Worm (Caenorhabditis elegans) whole organism, early embryonic: ENCODE measurements around the gene ztf-30.

ENCODE experiments used
- B0310.2 ChIP-seq: sonication (generic microtip); optimal IDR thresholded peaks from 2 replicates; lab custom pipeline; 2016; ENCODE audit warnings: mild to moderate bottlenecking, missing genetic modification characterization, missing compliant biosample characterization
- F13C5.2 ChIP-seq: sonication (generic microtip); optimal IDR thresholded peaks from 2 replicates; lab custom pipeline; 2017; ENCODE audit warnings: mild to moderate bottlenecking, missing genetic modification characterization, inconsistent platforms, missing compliant biosample characterization
- aly-1 ChIP-seq: sonication (generic microtip); optimal IDR thresholded peaks from 2 replicates; lab custom pipeline; 2016; ENCODE audit warnings: missing genetic modification characterization, missing compliant biosample characterization
- ama-1 ChIP-seq: fragments of 150-350 bp; optimal IDR thresholded peaks from 2 replicates; lab custom pipeline; 2014
- ceh-13 ChIP-seq: fragments of 200-800 bp; sonication (Bioruptor generic); optimal IDR thresholded peaks from 2 replicates; lab custom pipeline; 2018; ENCODE audit warnings: mild to moderate bottlenecking, missing genetic modification characterization, missing compliant biosample characterization
- ceh-36 ChIP-seq: sonication (generic microtip); optimal IDR thresholded peaks from 2 replicates; lab custom pipeline; 2016; ENCODE audit warnings: missing genetic modification characterization, inconsistent platforms, missing compliant biosample characterization
- ets-7 ChIP-seq: sonication (generic microtip); optimal IDR thresholded peaks from 2 replicates; lab custom pipeline; 2016; ENCODE audit warnings: missing genotype, missing genetic modification characterization, missing compliant biosample characterization
- flt-1 ChIP-seq: fragments of 200-800 bp; sonication (Bioruptor generic); IDR thresholded peaks from 2 replicates; pipeline ENCODE4 v1.3.6; 2022; ENCODE audit warnings: missing genetic modification characterization, missing compliant biosample characterization
- hmbx-1 ChIP-seq: sonication (generic microtip); optimal IDR thresholded peaks from 2 replicates; lab custom pipeline; 2016; ENCODE audit warnings: mild to moderate bottlenecking, missing genetic modification characterization, missing compliant biosample characterization
- hmg-4 ChIP-seq: fragments of 200-800 bp; sonication (Bioruptor generic); optimal IDR thresholded peaks from 2 replicates; lab custom pipeline; 2018; ENCODE audit warnings: mild to moderate bottlenecking, missing genetic modification characterization, missing compliant biosample characterization
- hnd-1 ChIP-seq: sonication (generic microtip); optimal IDR thresholded peaks from 2 replicates; lab custom pipeline; 2016; ENCODE audit warnings: missing genetic modification characterization, missing compliant biosample characterization
- pes-1 ChIP-seq: fragments of 200-800 bp; sonication (Bioruptor generic); IDR thresholded peaks from 2 replicates; pipeline ENCODE4 v1.3.6; 2022; ENCODE audit warnings: missing genetic modification reagents, missing genetic modification characterization, missing compliant biosample characterization
- scrt-1 ChIP-seq: fragments of 200-800 bp; sonication (Bioruptor generic); IDR thresholded peaks from 2 replicates; pipeline ENCODE4 v1.3.6; 2022; ENCODE audit warnings: missing genetic modification characterization, missing compliant biosample characterization
- sea-1 ChIP-seq: fragments of 200-800 bp; sonication (Bioruptor generic); conservative IDR thresholded peaks from 2 replicates; pipeline ENCODE4 v1.3.6; 2022; ENCODE audit warnings: missing genetic modification characterization, missing compliant biosample characterization
- tbx-11 ChIP-seq: fragments of 200-800 bp; sonication (Bioruptor generic); IDR thresholded peaks from 2 replicates; pipeline ENCODE4 v1.3.6; 2022; ENCODE audit warnings: missing genetic modification characterization, missing compliant biosample characterization
- tbx-37 ChIP-seq: fragments of 200-800 bp; sonication (Bioruptor generic); conservative IDR thresholded peaks from 2 replicates; pipeline ENCODE4 v1.3.6; 2022; ENCODE audit warnings: missing genetic modification reagents, missing genetic modification characterization, missing compliant biosample characterization
- tra-4 ChIP-seq: sonication (generic microtip); optimal IDR thresholded peaks from 2 replicates; lab custom pipeline; 2017; ENCODE audit warnings: missing genetic modification characterization, missing compliant biosample characterization

The ztf-30 gene

ce11 chrIII:8578381-8578780, 19.3 kb downstream of the ztf-30 start:
- TF ChIP-seq hnd-1 (tag; lab: Kevin White, UChicago) (no peak), tbx-11 (GFP tag; lab: Robert Waterston, UW) (no peak), hmbx-1 (tag; lab: Kevin White, UChicago) (no peak), scrt-1 (GFP tag; lab: Robert Waterston, UW) (no peak), ama-1 (no peak), flt-1 (GFP tag; lab: Robert Waterston, UW) (no peak), ceh-36 (no peak), aly-1 (tag; lab: Kevin White, UChicago) (no peak), F13C5.2 (no peak), sea-1 (GFP tag; lab: Robert Waterston, UW) (no peak), B0310.2 (tag; lab: Kevin White, UChicago) (no peak), ceh-13 (GFP tag; lab: Kevin White, UChicago) (no peak), ets-7 (tag; lab: Kevin White, UChicago) (no peak), pes-1 (GFP tag; lab: Robert Waterston, UW) (no peak), tbx-37 (GFP tag; lab: Robert Waterston, UW) (no peak), tra-4 (no peak), hmg-4 (GFP tag; lab: Kevin White, UChicago) (no peak)

ce11 chrIII:8577534-8577933, 20.1 kb downstream of the ztf-30 start:
- TF ChIP-seq tbx-37 (GFP tag; lab: Robert Waterston, UW) = no peak
- TF ChIP-seq sea-1 (GFP tag; lab: Robert Waterston, UW) = no peak
- no peak for TF ChIP-seq B0310.2 (tag; lab: Kevin White, UChicago)
- no peak for TF ChIP-seq ets-7 (tag; lab: Kevin White, UChicago)
- no peak for TF ChIP-seq hmbx-1 (tag; lab: Kevin White, UChicago)
- TF ChIP-seq flt-1 (GFP tag; lab: Robert Waterston, UW) = no peak
- TF ChIP-seq hmg-4 (GFP tag; lab: Kevin White, UChicago) = no peak
- TF ChIP-seq ceh-13 (GFP tag; lab: Kevin White, UChicago) = no peak
- TF ChIP-seq ama-1 = no peak
- no peak for TF ChIP-seq pes-1 (GFP tag; lab: Robert Waterston, UW)
- TF ChIP-seq tra-4 = no peak
- no peak for TF ChIP-seq ceh-36
- TF ChIP-seq F13C5.2 = no peak
- TF ChIP-seq scrt-1 (GFP tag; lab: Robert Waterston, UW) = no peak
- no peak for TF ChIP-seq tbx-11 (GFP tag; lab: Robert Waterston, UW)
- TF ChIP-seq hnd-1 (tag; lab: Kevin White, UChicago) = no peak
- TF ChIP-seq aly-1 (tag; lab: Kevin White, UChicago) = no peak

DNA sequence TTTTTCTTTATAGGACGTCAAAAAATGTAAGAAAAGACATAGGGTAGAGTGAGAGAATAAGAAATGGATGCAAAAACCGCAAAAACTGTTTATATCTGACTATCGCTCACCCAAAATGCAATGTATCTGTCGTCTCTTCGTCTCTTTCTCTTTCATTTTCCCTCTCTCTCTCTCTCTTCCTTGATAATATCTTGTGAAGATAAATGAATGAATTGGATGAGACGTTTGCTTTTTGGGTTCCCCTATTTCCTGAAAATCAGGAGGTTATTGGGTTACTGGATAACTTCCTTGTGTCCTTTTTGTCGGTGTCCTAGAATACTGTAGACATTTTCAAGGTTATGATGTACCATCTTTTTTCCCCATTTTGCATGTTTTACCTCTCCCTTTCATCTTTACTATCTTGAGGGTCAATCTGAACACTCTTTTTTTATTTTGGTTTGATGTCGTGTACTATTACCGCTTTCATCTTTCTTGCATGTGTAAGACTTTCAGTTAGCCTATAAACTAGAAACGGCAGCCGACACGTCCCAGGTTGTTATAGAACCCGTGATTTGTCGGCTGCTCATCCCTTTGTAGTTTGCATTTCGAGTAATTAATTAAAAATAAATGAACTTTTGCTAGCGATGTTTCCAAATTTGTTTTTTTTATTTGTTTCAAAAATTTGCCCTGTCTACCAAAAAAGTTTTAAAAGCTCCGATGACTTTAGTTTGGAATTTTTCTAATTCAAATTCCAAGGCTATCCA, 22.1 kb downstream of the ztf-30 start:
- TF ChIP-seq flt-1 (GFP tag; lab: Robert Waterston, UW) (no peak), hmg-4 (GFP tag; lab: Kevin White, UChicago) (no peak), aly-1 (tag; lab: Kevin White, UChicago) (no peak), scrt-1 (GFP tag; lab: Robert Waterston, UW) (no peak), F13C5.2 (no peak), hnd-1 (tag; lab: Kevin White, UChicago) (no peak), hmbx-1 (tag; lab: Kevin White, UChicago) (no peak), tbx-37 (GFP tag; lab: Robert Waterston, UW) (no peak), ama-1 (no peak), ceh-13 (GFP tag; lab: Kevin White, UChicago) (no peak), ceh-36 (no peak), tra-4 (no peak), pes-1 (GFP tag; lab: Robert Waterston, UW) (no peak), sea-1 (GFP tag; lab: Robert Waterston, UW) (no peak), tbx-11 (GFP tag; lab: Robert Waterston, UW) (no peak), B0310.2 (tag; lab: Kevin White, UChicago) (no peak)

DNA sequence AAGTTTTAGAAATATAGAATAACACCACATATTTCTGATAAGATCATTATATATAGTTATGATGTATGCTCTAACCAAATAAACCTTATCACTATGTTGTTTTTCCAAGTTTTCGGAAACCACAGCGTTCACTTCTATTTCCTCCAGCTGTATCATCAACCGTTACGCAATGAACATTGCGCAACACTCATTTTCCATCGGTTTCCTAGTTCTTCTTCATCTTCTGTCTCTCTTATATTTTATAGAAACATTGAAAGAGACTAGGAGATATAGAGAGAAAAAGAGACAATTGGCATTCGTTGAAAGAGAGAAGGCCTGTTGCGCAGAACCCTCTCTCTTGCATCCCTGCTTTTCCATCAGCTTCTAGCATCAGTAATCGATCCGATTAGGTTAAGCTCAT, 23.4 kb downstream of the ztf-30 start:
- TF ChIP-seq pes-1 (GFP tag; lab: Robert Waterston, UW) (no peak), tbx-37 (GFP tag; lab: Robert Waterston, UW) (no peak), F13C5.2 (no peak), hnd-1 (tag; lab: Kevin White, UChicago) (no peak), ama-1 (no peak)

DNA sequence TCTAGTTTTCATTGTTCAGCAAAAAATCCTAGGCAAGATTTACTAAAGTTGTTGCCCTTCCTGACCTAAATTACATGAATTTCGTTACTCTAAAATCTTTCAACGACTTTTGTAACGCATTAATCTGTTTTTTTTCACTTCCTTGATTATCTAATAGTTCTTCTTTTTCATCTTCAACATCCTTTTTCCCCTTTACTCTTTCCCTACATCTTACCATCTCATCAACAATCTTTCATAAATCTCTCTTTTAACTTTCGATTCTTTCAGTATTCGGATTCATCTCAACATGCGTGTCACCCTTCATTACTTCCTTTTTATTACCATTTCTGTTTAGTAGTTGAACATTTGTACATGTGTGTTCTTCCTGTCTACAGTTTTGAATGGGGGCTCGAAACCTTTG, 23.8 kb downstream of the ztf-30 start:
- TF ChIP-seq B0310.2 (tag; lab: Kevin White, UChicago) (no peak), aly-1 (tag; lab: Kevin White, UChicago) (no peak), hmg-4 (GFP tag; lab: Kevin White, UChicago) (no peak), hnd-1 (tag; lab: Kevin White, UChicago) (no peak), sea-1 (GFP tag; lab: Robert Waterston, UW) (no peak), pes-1 (GFP tag; lab: Robert Waterston, UW) (no peak), tra-4 (no peak), flt-1 (GFP tag; lab: Robert Waterston, UW) (no peak)

DNA sequence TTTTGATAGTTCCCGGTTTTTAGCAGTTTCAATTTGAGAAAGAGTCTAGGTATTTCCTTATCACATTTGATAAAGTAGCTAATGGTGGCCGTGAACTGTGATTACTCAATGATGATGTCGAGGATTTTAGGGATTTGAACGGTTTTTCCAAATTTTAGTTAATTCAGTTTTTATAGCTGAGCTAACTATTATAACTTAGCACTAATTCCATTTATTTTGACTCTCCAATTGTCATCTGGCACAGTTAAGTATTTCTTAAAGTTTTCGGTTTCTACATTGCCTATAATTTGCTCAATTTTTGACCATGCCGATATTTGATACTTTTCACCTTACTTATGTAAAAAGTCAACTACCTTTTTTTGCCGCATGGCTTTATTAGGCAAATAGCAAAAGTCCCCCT, 24.4 kb downstream of the ztf-30 start:
- no peak for TF ChIP-seq tbx-37 (GFP tag; lab: Robert Waterston, UW)
- TF ChIP-seq hmg-4 (GFP tag; lab: Kevin White, UChicago) = no peak
- no peak for TF ChIP-seq hnd-1 (tag; lab: Kevin White, UChicago)
- TF ChIP-seq F13C5.2 = no peak
- TF ChIP-seq tbx-11 (GFP tag; lab: Robert Waterston, UW) = no peak
- no peak for TF ChIP-seq tra-4

DNA sequence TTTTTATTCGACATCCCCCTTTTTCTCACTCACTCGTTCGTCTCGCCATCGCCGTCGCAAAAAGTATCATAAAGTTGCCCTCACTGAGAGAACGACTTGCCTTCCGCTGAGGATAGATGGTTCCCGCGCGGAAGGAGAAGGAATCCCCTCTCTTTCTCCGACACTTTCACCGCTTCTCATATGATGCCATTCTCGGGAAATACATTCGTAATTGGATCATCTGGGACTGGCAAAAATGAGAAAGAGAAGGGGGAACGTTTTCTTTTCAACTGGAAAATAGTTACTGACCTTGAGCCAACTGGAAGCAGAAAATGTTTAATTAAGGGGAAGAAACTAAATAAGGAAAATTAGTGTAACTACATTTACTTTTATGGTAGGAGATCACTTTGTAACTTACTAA, 25.8 kb downstream of the ztf-30 start:
- TF ChIP-seq tbx-37 (GFP tag; lab: Robert Waterston, UW) (no peak), tbx-11 (GFP tag; lab: Robert Waterston, UW) (no peak), ceh-13 (GFP tag; lab: Kevin White, UChicago) (no peak), scrt-1 (GFP tag; lab: Robert Waterston, UW) (no peak), ets-7 (tag; lab: Kevin White, UChicago) (no peak), pes-1 (GFP tag; lab: Robert Waterston, UW) (no peak), hnd-1 (tag; lab: Kevin White, UChicago) (no peak), B0310.2 (tag; lab: Kevin White, UChicago) (no peak), ceh-36 (no peak), aly-1 (tag; lab: Kevin White, UChicago) (no peak), hmbx-1 (tag; lab: Kevin White, UChicago) (no peak)
